In genomic region chrX:12575827-12576408, dm6 we compare ENCODE assay signal across 2 fruit fly cellular contexts.
A peak's percentile ranks its signal among the peaks of the same experiment; 100 is the strongest.
TF ChIP-seq lines count a peak whose summit lies in the region.

No protein-coding gene starts in this region.

TF ChIP-seq in whole organism, embryonic, 481 proteins besides CTCF, POLR2A, EP300 and RAD21 (continued from another document and continues in another):
- TF ChIP-seq CG5953 (GFP tag; IDR thresholded peaks at IDR 0.05; lab: Robert Waterston, UW), result no peak
- no peak for TF ChIP-seq mld (GFP tag; IDR thresholded peaks at IDR 0.05; lab: Robert Waterston, UW; ENCODE audit: partially characterized antibody)
- TF ChIP-seq sens-2 (GFP tag; IDR thresholded peaks at IDR 0.05; lab: Robert Waterston, UW), result no peak
- TF ChIP-seq CG3995 (GFP tag; optimal IDR thresholded peaks at IDR 0.05; lab: Kevin White, UChicago), result no peak
- no peak for TF ChIP-seq luna (GFP tag; optimal IDR thresholded peaks at IDR 0.05; lab: Kevin White, UChicago)
- no peak for TF ChIP-seq CG1792 (GFP tag; optimal IDR thresholded peaks at IDR 0.05; lab: Kevin White, UChicago)
- TF ChIP-seq gfzf (GFP tag; optimal IDR thresholded peaks at IDR 0.05; lab: Kevin White, UChicago), result no peak
- TF ChIP-seq CG9215 (GFP tag; IDR thresholded peaks at IDR 0.05; lab: Robert Waterston, UW), result 0 out of 2 replicates have a peak, but pooled peaks have one; percentile 9
- TF ChIP-seq nerfin-1 (tag; optimal IDR thresholded peaks at IDR 0.05; lab: Kevin White, UChicago), result peak; percentile 67
- TF ChIP-seq Scr (GFP tag; IDR thresholded peaks at IDR 0.05; lab: Robert Waterston, UW; ENCODE audit: partially characterized antibody), result no peak
- peak; percentile 86 for TF ChIP-seq CG2712 (tag; optimal IDR thresholded peaks at IDR 0.05; lab: Kevin White, UChicago)
- peak; percentile 55 for TF ChIP-seq sisA (GFP tag; IDR thresholded peaks at IDR 0.05; lab: Robert Waterston, UW)
- TF ChIP-seq zfh2 (GFP tag; optimal IDR thresholded peaks at IDR 0.05; lab: Kevin White, UChicago), result no peak
- TF ChIP-seq CG30403 (GFP tag; optimal IDR thresholded peaks at IDR 0.05; lab: Kevin White, UChicago), result peak; percentile 68
- no peak; the same call in 1 of the 2 replicates for TF ChIP-seq HLH3B (GFP tag; IDR thresholded peaks at IDR 0.05; lab: Robert Waterston, UW)
- TF ChIP-seq Lim3 (GFP tag; IDR thresholded peaks at IDR 0.05; lab: Robert Waterston, UW), result no peak
- peak; percentile 76 for TF ChIP-seq CG8388 (GFP tag; optimal IDR thresholded peaks at IDR 0.05; lab: Kevin White, UChicago)
- no peak for TF ChIP-seq CG14860 (GFP tag; IDR thresholded peaks at IDR 0.05; lab: Robert Waterston, UW; ENCODE audit: partially characterized antibody)
- TF ChIP-seq Mrtf (GFP tag; IDR thresholded peaks at IDR 0.05; lab: Robert Waterston, UW), result no peak
- TF ChIP-seq hbn (GFP tag; IDR thresholded peaks at IDR 0.05; lab: Robert Waterston, UW; ENCODE audit: partially characterized antibody), result no peak
- TF ChIP-seq CG6854 (GFP tag; optimal IDR thresholded peaks at IDR 0.05; lab: Kevin White, UChicago), result no peak
- peak; percentile 44; the same call in 1 of the 3 replicates for TF ChIP-seq Optix (GFP tag; IDR thresholded peaks at IDR 0.05; lab: Robert Waterston, UW)
- peak; percentile 18 for TF ChIP-seq CG10274 (GFP tag; optimal IDR thresholded peaks at IDR 0.05; lab: Kevin White, UChicago)
- TF ChIP-seq CG7786 (GFP tag; optimal IDR thresholded peaks at IDR 0.05; lab: Kevin White, UChicago), result no peak
- peak; percentile 73 for TF ChIP-seq CG7556 (GFP tag; optimal IDR thresholded peaks at IDR 0.05; lab: Kevin White, UChicago)
- peak; percentile 77 for TF ChIP-seq CG4707 (GFP tag; optimal IDR thresholded peaks at IDR 0.05; lab: Kevin White, UChicago)
- peak; percentile 58 for TF ChIP-seq ewg (GFP tag; optimal IDR thresholded peaks at IDR 0.05; lab: Kevin White, UChicago)
- no peak for TF ChIP-seq crp (GFP tag; optimal IDR thresholded peaks at IDR 0.05; lab: Kevin White, UChicago)
- peak; percentile 49 for TF ChIP-seq jing (GFP tag; optimal IDR thresholded peaks at IDR 0.05; lab: Kevin White, UChicago)
- TF ChIP-seq CG14050 (GFP tag; IDR thresholded peaks at IDR 0.05; lab: Robert Waterston, UW), result no peak
- no peak for TF ChIP-seq Eip74EF (GFP tag; optimal IDR thresholded peaks at IDR 0.05; lab: Kevin White, UChicago)
- TF ChIP-seq CG32532 (GFP tag; IDR thresholded peaks at IDR 0.05; lab: Robert Waterston, UW), result no peak
- no peak for TF ChIP-seq CG9932 (GFP tag; IDR thresholded peaks at IDR 0.05; lab: Robert Waterston, UW)
- TF ChIP-seq sim (GFP tag; IDR thresholded peaks at IDR 0.05; lab: Robert Waterston, UW), result peak; percentile 66
- TF ChIP-seq Jarid2 (GFP tag; optimal IDR thresholded peaks at IDR 0.05; lab: Kevin White, UChicago), result peak; percentile 6
- TF ChIP-seq br (optimal IDR thresholded peaks at IDR 0.05; lab: Kevin White, UChicago), result no peak
- TF ChIP-seq CG11560 (tag; IDR thresholded peaks at IDR 0.05; lab: Robert Waterston, UW), result no peak
- TF ChIP-seq odd (GFP tag; optimal IDR thresholded peaks at IDR 0.05; lab: Kevin White, UChicago), result peak; percentile 49
- peak; percentile 90 for TF ChIP-seq CG10979 (tag; optimal IDR thresholded peaks at IDR 0.05; lab: Kevin White, UChicago)
- peak in 1 of 3 experiments; percentile 70 for TF ChIP-seq Stat92E (GFP tag; optimal IDR thresholded peaks at IDR 0.05; lab: Kevin White, UChicago)
- TF ChIP-seq ara (GFP tag; IDR thresholded peaks at IDR 0.05; lab: Robert Waterston, UW), result peak; percentile 32; the same call in 1 of the 2 replicates
- peak; percentile 44; the same call in 1 of the 2 replicates for TF ChIP-seq peb (GFP tag; IDR thresholded peaks at IDR 0.05; lab: Robert Waterston, UW)
- TF ChIP-seq oc (tag; optimal IDR thresholded peaks at IDR 0.05; lab: Kevin White, UChicago), result peak; percentile 25
- TF ChIP-seq slbo (GFP tag; IDR thresholded peaks at IDR 0.05; lab: Robert Waterston, UW), result no peak
- no peak for TF ChIP-seq fru (optimal IDR thresholded peaks at IDR 0.05; lab: Kevin White, UChicago)
- no peak for TF ChIP-seq hb (GFP tag; IDR thresholded peaks at IDR 0.05; lab: Robert Waterston, UW; ENCODE audit: partially characterized antibody)
- TF ChIP-seq CG6689 (GFP tag; IDR thresholded peaks at IDR 0.05; lab: Robert Waterston, UW), result peak; percentile 74
- peak; percentile 75 for TF ChIP-seq trem (tag; optimal IDR thresholded peaks at IDR 0.05; lab: Kevin White, UChicago)
- no peak for TF ChIP-seq gsb (GFP tag; IDR thresholded peaks at IDR 0.05; lab: Robert Waterston, UW)
- peak; percentile 67 for TF ChIP-seq tin (GFP tag; optimal IDR thresholded peaks at IDR 0.05; lab: Kevin White, UChicago)
- no peak for TF ChIP-seq stc (GFP tag; IDR thresholded peaks at IDR 0.05; lab: Robert Waterston, UW)
- TF ChIP-seq CG6813 (GFP tag; optimal IDR thresholded peaks at IDR 0.05; lab: Kevin White, UChicago), result peak; percentile 62
- TF ChIP-seq dysf (GFP tag; IDR thresholded peaks at IDR 0.05; lab: Robert Waterston, UW), result peak; percentile 26; the same call in 1 of the 3 replicates
- TF ChIP-seq NFAT (GFP tag; IDR thresholded peaks at IDR 0.05; lab: Robert Waterston, UW), result no peak
- TF ChIP-seq Sox100B (GFP tag; optimal IDR thresholded peaks at IDR 0.05; lab: Kevin White, UChicago), result peak; percentile 76
- TF ChIP-seq sug (tag; optimal IDR thresholded peaks at IDR 0.05; lab: Kevin White, UChicago), result no peak
- peak; percentile 66 for TF ChIP-seq PHDP (tag; optimal IDR thresholded peaks at IDR 0.05; lab: Kevin White, UChicago)
- TF ChIP-seq CG7372 (GFP tag; IDR thresholded peaks at IDR 0.05; lab: Robert Waterston, UW), result no peak
- peak; percentile 78 for TF ChIP-seq CG10321 (GFP tag; IDR thresholded peaks at IDR 0.05; lab: Robert Waterston, UW)
- TF ChIP-seq E2f1 (GFP tag; IDR thresholded peaks at IDR 0.05; lab: Robert Waterston, UW), result peak; percentile 44; the same call in 1 of the 2 replicates
- peak; percentile 42 for TF ChIP-seq bab2 (GFP tag; optimal IDR thresholded peaks at IDR 0.05; lab: Kevin White, UChicago)
- TF ChIP-seq CG1647 (GFP tag; optimal IDR thresholded peaks at IDR 0.05; lab: Kevin White, UChicago), result no peak
- TF ChIP-seq abd-A (tag; optimal IDR thresholded peaks at IDR 0.05; lab: Kevin White, UChicago), result no peak
- TF ChIP-seq CG4854 (GFP tag; optimal IDR thresholded peaks at IDR 0.05; lab: Kevin White, UChicago), result no peak
- TF ChIP-seq Meics (GFP tag; optimal IDR thresholded peaks at IDR 0.05; lab: Kevin White, UChicago), result peak; percentile 9
- TF ChIP-seq her (GFP tag; optimal IDR thresholded peaks at IDR 0.05; lab: Kevin White, UChicago), result no peak

TF ChIP-seq in whole organism, prepupa, 60 proteins besides CTCF, POLR2A, EP300 and RAD21 (continued from another document):
- TF ChIP-seq CG16779 (tag; optimal IDR thresholded peaks at IDR 0.05; lab: Kevin White, UChicago), result peak; percentile 83
- peak; percentile 94 for TF ChIP-seq CG15336 (GFP tag; IDR thresholded peaks at IDR 0.05; lab: Robert Waterston, UW)
- TF ChIP-seq CG3032 (tag; optimal IDR thresholded peaks at IDR 0.05; lab: Kevin White, UChicago), result peak; percentile 81
- TF ChIP-seq cyc (GFP tag; optimal IDR thresholded peaks at IDR 0.05; lab: Kevin White, UChicago), result peak; percentile 65
- TF ChIP-seq Hr4 (GFP tag; optimal IDR thresholded peaks at IDR 0.05; lab: Kevin White, UChicago), result peak; percentile 94
- no peak for TF ChIP-seq Blimp-1 (GFP tag; optimal IDR thresholded peaks at IDR 0.05; lab: Kevin White, UChicago)
- peak; percentile 86 for TF ChIP-seq CG3919 (GFP tag; optimal IDR thresholded peaks at IDR 0.05; lab: Kevin White, UChicago)
- peak; percentile 62 to 93 for TF ChIP-seq salr (GFP tag; optimal IDR thresholded peaks at IDR 0.05; lab: Kevin White, UChicago)
- peak; percentile 83 for TF ChIP-seq lz (GFP tag; optimal IDR thresholded peaks at IDR 0.05; lab: Kevin White, UChicago)
- TF ChIP-seq Sox102F (GFP tag; optimal IDR thresholded peaks at IDR 0.05; lab: Kevin White, UChicago), result peak; percentile 72
- TF ChIP-seq CG1621 (tag; optimal IDR thresholded peaks at IDR 0.05; lab: Kevin White, UChicago), result peak; percentile 84
- peak; percentile 92 for TF ChIP-seq pdm3 (GFP tag; optimal IDR thresholded peaks at IDR 0.05; lab: Kevin White, UChicago)
- TF ChIP-seq ss (GFP tag; optimal IDR thresholded peaks at IDR 0.05; lab: Kevin White, UChicago), result peak; percentile 81 to 91
- TF ChIP-seq OdsH (GFP tag; optimal IDR thresholded peaks at IDR 0.05; lab: Kevin White, UChicago), result peak; percentile 91
- TF ChIP-seq CG8319 (GFP tag; optimal IDR thresholded peaks at IDR 0.05; lab: Kevin White, UChicago), result peak; percentile 66
- peak; percentile 77 for TF ChIP-seq Gug (GFP tag; IDR thresholded peaks at IDR 0.05; lab: Robert Waterston, UW)
- no peak for TF ChIP-seq Hr38 (GFP tag; optimal IDR thresholded peaks at IDR 0.05; lab: Kevin White, UChicago)
- peak; percentile 92 for TF ChIP-seq CG10631 (GFP tag; optimal IDR thresholded peaks at IDR 0.05; lab: Kevin White, UChicago)
- peak; percentile 83 for TF ChIP-seq CG6808 (GFP tag; optimal IDR thresholded peaks at IDR 0.05; lab: Kevin White, UChicago)
- peak; percentile 90 for TF ChIP-seq Sox14 (GFP tag; optimal IDR thresholded peaks at IDR 0.05; lab: Kevin White, UChicago)
- peak; percentile 87 for TF ChIP-seq Eip75B (GFP tag; optimal IDR thresholded peaks at IDR 0.05; lab: Kevin White, UChicago)
- peak; percentile 22 for TF ChIP-seq CG11902 (GFP tag; optimal IDR thresholded peaks at IDR 0.05; lab: Kevin White, UChicago)
- TF ChIP-seq Hr39 (GFP tag; optimal IDR thresholded peaks at IDR 0.05; lab: Kevin White, UChicago), result peak; percentile 75
- peak; percentile 85 for TF ChIP-seq esn (GFP tag; optimal IDR thresholded peaks at IDR 0.05; lab: Kevin White, UChicago)
- peak; percentile 97 for TF ChIP-seq CG32006 (GFP tag; optimal IDR thresholded peaks at IDR 0.05; lab: Kevin White, UChicago)
- TF ChIP-seq CG6854 (GFP tag; optimal IDR thresholded peaks at IDR 0.05; lab: Kevin White, UChicago), result no peak
- TF ChIP-seq acj6 (GFP tag; optimal IDR thresholded peaks at IDR 0.05; lab: Kevin White, UChicago), result peak; percentile 86
- peak; percentile 67 for TF ChIP-seq CG11294 (GFP tag; IDR thresholded peaks at IDR 0.05; lab: Robert Waterston, UW)
- peak; percentile 35 for TF ChIP-seq CG9139 (GFP tag; optimal IDR thresholded peaks at IDR 0.05; lab: Kevin White, UChicago)
- TF ChIP-seq CG10669 (GFP tag; optimal IDR thresholded peaks at IDR 0.05; lab: Kevin White, UChicago), result peak; percentile 83
- TF ChIP-seq vri (GFP tag; optimal IDR thresholded peaks at IDR 0.05; lab: Kevin White, UChicago), result peak; percentile 47
- TF ChIP-seq Smox (GFP tag; optimal IDR thresholded peaks at IDR 0.05; lab: Kevin White, UChicago), result peak; percentile 77
- TF ChIP-seq Met (GFP tag; optimal IDR thresholded peaks at IDR 0.05; lab: Kevin White, UChicago), result peak; percentile 86
- peak; percentile 91 for TF ChIP-seq net (GFP tag; optimal IDR thresholded peaks at IDR 0.05; lab: Kevin White, UChicago)
- peak; percentile 78 for TF ChIP-seq spab (GFP tag; optimal IDR thresholded peaks at IDR 0.05; lab: Kevin White, UChicago)
- TF ChIP-seq achi (GFP tag; optimal IDR thresholded peaks at IDR 0.05; lab: Kevin White, UChicago), result peak; percentile 91
- TF ChIP-seq dsx (GFP tag; optimal IDR thresholded peaks at IDR 0.05; lab: Kevin White, UChicago; ENCODE audit: poor library complexity, severe bottlenecking), result peak; percentile 77
TF ChIP-seq in whole organism, prepupa: peak in this region for 55.
